Fruit fly (Drosophila melanogaster) whole organism, embryonic: ENCODE results near the gene CG11251.

Experiments used
- CG1529 ChIP-seq: fragments of 200-800 bp; sonication (Bioruptor generic); optimal IDR thresholded peaks from 3 replicates; lab custom pipeline; 2018; ENCODE audit warnings: missing biosample characterization, missing genetic modification characterization
- CG16815 ChIP-seq: fragments of 200-800 bp; sonication (Bioruptor generic); optimal IDR thresholded peaks from 3 replicates; lab custom pipeline; 2017; ENCODE audit warnings: missing biosample characterization, mild to moderate bottlenecking, missing genetic modification characterization
- CG1792 ChIP-seq: fragments of 200-800 bp; sonication (Bioruptor generic); optimal IDR thresholded peaks from 2 replicates; lab custom pipeline; 2016; ENCODE audit warnings: missing biosample characterization, missing genetic modification characterization
- CG9932 ChIP-seq: fragments of 200-800 bp; sonication (Bioruptor generic); IDR thresholded peaks from 2 replicates; pipeline ENCODE4 v1.3.6; 2022; ENCODE audit warnings: missing biosample characterization, missing genetic modification characterization
- Sry-β ChIP-seq: fragments of 200-800 bp; sonication (Bioruptor generic); optimal IDR thresholded peaks from 2 replicates; lab custom pipeline; 2018; ENCODE audit warnings: missing biosample characterization, mild to moderate bottlenecking, missing genetic modification characterization, moderate library complexity

- TF ChIP-seq CG1529 (no peak), Sry-β (GFP tag; lab: Kevin White, UChicago) (no peak), CG1792 (GFP tag; lab: Kevin White, UChicago) (no peak), CG9932 (GFP tag; lab: Robert Waterston, UW) (no peak), CG16815 (no peak)
Observed at dm6 chr3L:13049671-13050070, 40.1 kb downstream of the CG11251 start.
